Fruit fly (Drosophila melanogaster) whole organism, pupa: ENCODE results near the gene Est-Q.

Experiments
- CG10348 ChIP-seq: fragments of 200-800 bp; sonication (Bioruptor generic); IDR thresholded peaks from 2 replicates; pipeline ENCODE4 v1.3.6; 2022; ENCODE audit warnings: missing biosample characterization, missing genetic modification characterization
- CG12605 ChIP-seq: fragments of 200-800 bp; sonication (Bioruptor generic); IDR thresholded peaks from 2 replicates; pipeline ENCODE4 v1.3.6; 2022; ENCODE audit warnings: missing biosample characterization, missing genetic modification characterization
- CG13204 ChIP-seq: fragments of 200-800 bp; sonication (Bioruptor generic); optimal IDR thresholded peaks from 2 replicates; lab custom pipeline; 2018; ENCODE audit warnings: missing biosample characterization, mild to moderate bottlenecking, missing genetic modification characterization, moderate library complexity
- CG14655 ChIP-seq: fragments of 200-800 bp; sonication (Bioruptor generic); optimal IDR thresholded peaks from 3 replicates; lab custom pipeline; 2017; ENCODE audit warnings: mild to moderate bottlenecking, missing biosample characterization, missing genetic modification reagents, missing genetic modification characterization
- CG15710 ChIP-seq: fragments of 200-800 bp; sonication (Bioruptor generic); optimal IDR thresholded peaks from 2 replicates; lab custom pipeline; 2018; ENCODE audit warnings: missing biosample characterization, mild to moderate bottlenecking, missing genetic modification characterization, moderate library complexity
- CG17806 ChIP-seq: fragments of 200-800 bp; sonication (Bioruptor generic); optimal IDR thresholded peaks from 2 replicates; lab custom pipeline; 2018; ENCODE audit warnings: missing biosample characterization, mild to moderate bottlenecking, missing genetic modification characterization, moderate library complexity
- CG32121 ChIP-seq: fragments of 200-800 bp; sonication (Bioruptor generic); IDR thresholded peaks from 2 replicates; pipeline ENCODE4 v1.3.6; 2022; ENCODE audit warnings: missing biosample characterization, missing genetic modification characterization
- CG34367 ChIP-seq: fragments of 200-800 bp; sonication (Bioruptor generic); optimal IDR thresholded peaks from 2 replicates; lab custom pipeline; 2018; ENCODE audit warnings: missing biosample characterization, mild to moderate bottlenecking, missing genetic modification characterization
- CG4496 ChIP-seq: fragments of 200-800 bp; sonication (Bioruptor generic); IDR thresholded peaks from 3 replicates; pipeline ENCODE4 v1.3.6; 2022; ENCODE audit warnings: missing biosample characterization, missing genetic modification characterization
- CG8159 ChIP-seq: fragments of 200-800 bp; sonication (Bioruptor generic); optimal IDR thresholded peaks from 3 replicates; lab custom pipeline; 2018; ENCODE audit warnings: missing biosample characterization, mild to moderate bottlenecking, missing genetic modification characterization, moderate library complexity
- CG8301 ChIP-seq: fragments of 200-800 bp; sonication (Bioruptor generic); optimal IDR thresholded peaks from 2 replicates; lab custom pipeline; 2018; ENCODE audit warnings: missing biosample characterization, mild to moderate bottlenecking, missing genetic modification characterization
- CG9948 ChIP-seq: fragments of 200-800 bp; sonication (Bioruptor generic); optimal IDR thresholded peaks from 2 replicates; lab custom pipeline; 2018; ENCODE audit warnings: missing biosample characterization, mild to moderate bottlenecking, missing genetic modification characterization, moderate library complexity
- D1 ChIP-seq: fragments of 200-800 bp; sonication (Bioruptor generic); optimal IDR thresholded peaks from 2 replicates; lab custom pipeline; 2018; ENCODE audit warnings: missing biosample characterization, mild to moderate bottlenecking, missing genetic modification characterization, moderate library complexity
- EcR ChIP-seq: fragments of 200-800 bp; sonication (Bioruptor generic); optimal IDR thresholded peaks from 3 replicates; lab custom pipeline; 2019; ENCODE audit warnings: missing biosample characterization, missing genetic modification characterization, mild to moderate bottlenecking, moderate library complexity, missing genetic modification reagents
- Ets98B ChIP-seq: fragments of 200-800 bp; sonication (Bioruptor generic); IDR thresholded peaks from 2 replicates; pipeline ENCODE4 v1.3.6; 2022; ENCODE audit warnings: missing biosample characterization, missing genetic modification characterization
- Pif1A ChIP-seq: fragments of 200-800 bp; sonication (Bioruptor generic); optimal IDR thresholded peaks from 3 replicates; lab custom pipeline; 2016; ENCODE audit warnings: missing biosample characterization, missing genetic modification characterization
- Pif1B ChIP-seq: fragments of 200-800 bp; sonication (Bioruptor generic); optimal IDR thresholded peaks from 3 replicates; lab custom pipeline; 2016; ENCODE audit warnings: missing biosample characterization, missing genetic modification characterization
- Snoo ChIP-seq: fragments of 200-800 bp; sonication (Bioruptor generic); optimal IDR thresholded peaks from 3 replicates; lab custom pipeline; 2017; ENCODE audit warnings: missing biosample characterization, mild to moderate bottlenecking, missing genetic modification characterization, inconsistent platforms
- fd96Ca ChIP-seq: fragments of 200-800 bp; sonication (Bioruptor generic); IDR thresholded peaks from 3 replicates; pipeline ENCODE4 v1.3.6; 2022; ENCODE audit warnings: missing biosample characterization, missing genetic modification characterization
- gl ChIP-seq: fragments of 200-800 bp; sonication (Bioruptor generic); optimal IDR thresholded peaks from 2 replicates; lab custom pipeline; 2018; ENCODE audit warnings: missing biosample characterization, mild to moderate bottlenecking, missing genetic modification characterization
- rn ChIP-seq: fragments of 200-800 bp; sonication (Bioruptor generic); IDR thresholded peaks from 2 replicates; pipeline ENCODE4 v1.3.6; 2022; ENCODE audit warnings: missing biosample characterization, missing genetic modification characterization

Est-Q gene

DNA sequence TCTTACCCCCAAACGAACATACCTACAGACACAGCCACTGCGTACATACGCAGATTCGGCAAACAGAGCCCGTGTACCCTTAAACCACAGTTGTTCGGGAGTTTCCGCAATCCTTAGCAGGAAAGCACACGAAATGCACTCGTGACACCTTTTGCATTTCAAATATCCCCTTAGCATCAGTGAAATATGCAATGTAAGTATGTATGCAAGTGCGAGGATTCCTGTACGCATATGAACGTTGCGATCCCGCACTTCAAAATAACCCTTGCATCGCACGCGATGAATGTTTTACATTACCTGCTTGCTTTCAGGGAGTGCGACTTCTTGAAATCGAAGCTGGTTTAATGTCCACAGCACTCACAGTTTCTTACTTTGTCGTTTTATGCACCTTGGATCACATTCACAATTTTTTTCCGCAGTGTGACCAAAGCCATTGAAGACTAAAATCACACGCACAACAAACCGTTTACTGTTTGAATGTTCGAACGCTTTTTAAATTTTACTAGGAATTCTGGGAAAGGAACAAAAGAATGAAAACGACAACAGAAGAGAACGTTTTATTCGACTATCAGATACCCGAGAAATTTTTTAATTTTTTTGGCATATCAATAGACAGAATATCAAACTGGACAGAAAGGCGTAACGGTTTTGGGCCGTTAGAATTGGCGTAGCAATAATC, 32.2 kb downstream of the Est-Q start, which contains the start of gene Mkrn1:
Gene Mkrn1 (minus strand): TSS at position 444 of the 679 bp plus-strand sequence.
- no peak for TF ChIP-seq Pif1B
- TF ChIP-seq CG9948 (tag; lab: Kevin White, UChicago): no peak

DNA sequence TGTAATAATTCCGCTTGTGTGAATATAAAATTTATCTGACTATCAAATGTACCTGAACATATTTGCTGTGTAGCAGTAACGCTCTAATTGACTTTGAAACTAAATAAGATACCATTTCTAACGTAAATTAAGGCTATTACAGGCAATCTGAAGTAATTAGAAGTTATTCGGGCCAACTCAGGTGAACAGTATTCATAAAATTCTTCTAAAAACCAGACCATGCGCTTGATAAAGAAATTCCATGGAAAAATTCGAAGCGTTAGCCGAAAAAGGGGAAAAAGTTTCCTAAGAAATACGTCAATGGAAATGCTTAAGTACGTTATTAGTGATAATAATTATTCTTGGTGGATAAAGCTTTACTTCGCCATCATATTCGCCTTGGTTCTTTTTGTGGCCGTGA, 33.1 kb downstream of the Est-Q start, which contains the start of gene ppk5:
Gene ppk5 (plus strand): TSS at position 301 of the 400 bp plus-strand sequence.
- TF ChIP-seq CG4496 (no peak), CG17806 (no peak), Ets98B (GFP tag; lab: Robert Waterston, UW) (no peak), fd96Ca (GFP tag; lab: Robert Waterston, UW) (no peak), rn (GFP tag; lab: Robert Waterston, UW) (no peak)

DNA sequence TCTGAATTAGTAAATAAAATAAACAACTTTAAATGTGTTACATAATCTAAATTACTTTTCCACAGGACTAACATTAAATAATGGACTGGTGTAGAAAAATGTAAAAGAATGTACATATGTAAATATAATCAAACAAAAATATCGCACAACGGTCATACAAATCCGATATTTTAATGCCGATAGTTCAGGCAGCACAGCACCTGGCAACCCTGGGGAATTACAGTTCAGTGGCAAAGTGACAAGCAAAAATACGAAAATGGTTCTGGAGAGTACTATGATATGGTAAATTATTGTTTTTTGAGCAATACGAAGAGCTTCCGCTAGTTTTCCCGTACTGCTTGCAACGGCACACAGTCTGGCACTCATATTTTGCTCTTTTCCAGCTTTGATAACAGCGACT, 35.6 kb downstream of the Est-Q start, which contains the start of gene Rpn10:
Gene Rpn10 (plus strand): TSS at position 144 of the 400 bp plus-strand sequence.
- TF ChIP-seq Snoo (tag; lab: Kevin White, UChicago) (peak; percentile 6), CG8159 (tag; lab: Kevin White, UChicago) (no peak), D1 (tag; lab: Kevin White, UChicago) (peak; percentile 27), EcR (peak; percentile 63)
- TF ChIP-seq, all 21 proteins: peak for 3

DNA sequence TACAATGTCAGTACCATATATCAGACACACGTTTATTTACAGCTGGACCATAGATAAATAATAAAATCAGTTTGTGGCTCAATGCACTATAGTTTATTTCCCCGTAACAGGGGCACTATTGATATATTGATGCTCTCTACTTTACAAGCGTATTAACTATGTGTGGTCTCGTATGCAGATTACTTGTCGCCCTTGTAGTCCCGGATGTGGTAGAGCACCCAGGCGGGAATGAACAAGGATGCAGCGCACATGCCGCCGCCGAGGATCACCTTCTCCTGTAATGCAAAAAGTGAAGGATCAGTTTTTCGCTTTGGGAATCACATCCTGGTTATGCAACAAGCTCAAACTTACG, 37.6 kb downstream of the Est-Q start:
- TF ChIP-seq gl (tag; lab: Kevin White, UChicago) (no peak), CG12605 (GFP tag; lab: Robert Waterston, UW) (no peak), CG4496 (no peak), CG8301 (tag; lab: Kevin White, UChicago) (no peak), CG10348 (GFP tag; lab: Robert Waterston, UW) (no peak), EcR (no peak), CG9948 (tag; lab: Kevin White, UChicago) (no peak), Snoo (tag; lab: Kevin White, UChicago) (no peak), Pif1A (GFP tag; lab: Kevin White, UChicago) (no peak)

DNA sequence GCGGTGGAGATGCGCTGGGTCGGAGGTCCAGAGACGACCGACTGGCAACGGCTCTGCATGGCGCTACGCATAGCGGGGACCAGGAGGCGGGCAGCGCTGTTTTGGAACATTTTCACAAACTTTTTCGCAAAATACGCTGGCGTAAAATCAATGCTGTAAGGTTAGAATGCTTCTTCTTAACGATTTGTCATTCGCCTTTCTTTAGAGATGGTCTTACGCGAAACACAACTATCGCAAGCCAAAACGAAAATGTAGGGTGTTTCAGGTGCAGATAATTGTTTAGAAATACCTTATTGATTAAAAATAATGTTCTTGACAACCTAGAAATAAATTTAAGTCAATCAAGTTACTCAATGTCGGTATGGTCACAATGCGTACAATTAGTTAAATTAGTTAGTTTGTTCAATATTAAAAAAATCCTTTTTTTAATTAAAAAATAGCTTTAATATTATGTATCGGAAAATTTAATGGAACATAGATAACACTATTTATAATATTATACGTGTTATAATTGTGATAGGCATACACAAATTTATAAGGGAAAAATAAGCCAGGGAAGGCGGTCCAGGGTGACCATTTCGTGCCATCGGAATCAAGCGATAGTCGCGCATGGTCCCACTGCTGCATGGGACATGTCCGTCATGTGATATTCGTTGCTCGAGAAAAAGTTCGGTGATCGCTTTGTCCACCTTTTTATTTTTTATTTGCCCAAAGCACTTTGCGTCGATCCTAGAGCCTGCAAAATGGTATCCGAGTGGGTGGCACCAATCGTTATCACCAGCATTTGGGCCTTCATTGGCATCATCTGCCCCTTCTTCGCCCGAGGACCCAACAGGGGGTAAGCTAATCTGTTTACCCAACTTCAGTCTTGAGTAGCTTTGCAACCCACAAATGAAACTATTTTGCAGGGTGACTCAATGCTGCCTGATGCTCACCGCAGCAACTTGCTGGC, 38.3 kb downstream of the Est-Q start, which contains the start of the genes COX8 and VhaM9.7-b:
Gene COX8 (minus strand): TSS at position 203 of the 952 bp plus-strand sequence.
Gene VhaM9.7-b (plus strand): TSS at position 618 of the 952 bp plus-strand sequence.
- no peak for TF ChIP-seq rn (GFP tag; lab: Robert Waterston, UW)
- no peak for TF ChIP-seq CG8159 (tag; lab: Kevin White, UChicago)
- TF ChIP-seq CG4496: no peak
- no peak for TF ChIP-seq CG14655 (GFP tag; lab: Kevin White, UChicago)
- peak; percentile 14 for TF ChIP-seq CG17806
- TF ChIP-seq CG10348 (GFP tag; lab: Robert Waterston, UW): no peak
- TF ChIP-seq Pif1B: no peak
- TF ChIP-seq D1 (tag; lab: Kevin White, UChicago): no peak
- TF ChIP-seq CG8301 (tag; lab: Kevin White, UChicago): no peak
- TF ChIP-seq CG12605 (GFP tag; lab: Robert Waterston, UW): no peak
- TF ChIP-seq EcR: no peak
- peak; percentile 11; the same call in 1 of the 2 replicates for TF ChIP-seq CG32121 (GFP tag; lab: Robert Waterston, UW)
- TF ChIP-seq gl (tag; lab: Kevin White, UChicago): no peak
- TF ChIP-seq CG9948 (tag; lab: Kevin White, UChicago): no peak
- TF ChIP-seq Snoo (tag; lab: Kevin White, UChicago): peak; percentile 39
- no peak for TF ChIP-seq fd96Ca (GFP tag; lab: Robert Waterston, UW)
- no peak for TF ChIP-seq CG13204 (GFP tag; lab: Kevin White, UChicago)
- no peak for TF ChIP-seq Ets98B (GFP tag; lab: Robert Waterston, UW)
- no peak for TF ChIP-seq CG34367 (tag; lab: Kevin White, UChicago)
- TF ChIP-seq Pif1A (GFP tag; lab: Kevin White, UChicago): no peak
- no peak for TF ChIP-seq CG15710 (tag; lab: Kevin White, UChicago)

DNA sequence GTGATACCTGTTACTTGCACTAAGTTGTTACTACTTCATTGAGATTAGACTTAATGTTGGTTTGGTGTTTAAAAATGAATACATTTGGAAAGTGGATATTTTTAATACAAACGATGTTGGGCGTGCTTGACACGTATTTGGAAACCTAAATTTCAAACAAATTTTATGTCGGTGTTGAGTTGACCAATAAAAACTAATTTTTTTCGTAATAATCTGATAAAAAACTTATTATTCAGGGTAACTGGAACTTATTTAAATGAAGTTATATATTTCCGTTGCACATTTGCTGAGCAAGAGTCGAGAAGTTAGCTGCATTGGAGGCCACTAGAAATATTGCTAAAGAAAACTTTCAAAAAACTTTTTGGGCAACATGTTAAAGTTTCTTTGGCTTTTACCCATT, 40.8 kb downstream of the Est-Q start, which contains the start of gene CG33290:
Gene CG33290 (plus strand): TSS at position 301 of the 400 bp plus-strand sequence.
- TF ChIP-seq CG8159 (tag; lab: Kevin White, UChicago) (no peak), CG12605 (GFP tag; lab: Robert Waterston, UW) (no peak)
